Fruit fly (Drosophila melanogaster): ENCODE results near the gene E2f1.

The E2f1 gene

DNA sequence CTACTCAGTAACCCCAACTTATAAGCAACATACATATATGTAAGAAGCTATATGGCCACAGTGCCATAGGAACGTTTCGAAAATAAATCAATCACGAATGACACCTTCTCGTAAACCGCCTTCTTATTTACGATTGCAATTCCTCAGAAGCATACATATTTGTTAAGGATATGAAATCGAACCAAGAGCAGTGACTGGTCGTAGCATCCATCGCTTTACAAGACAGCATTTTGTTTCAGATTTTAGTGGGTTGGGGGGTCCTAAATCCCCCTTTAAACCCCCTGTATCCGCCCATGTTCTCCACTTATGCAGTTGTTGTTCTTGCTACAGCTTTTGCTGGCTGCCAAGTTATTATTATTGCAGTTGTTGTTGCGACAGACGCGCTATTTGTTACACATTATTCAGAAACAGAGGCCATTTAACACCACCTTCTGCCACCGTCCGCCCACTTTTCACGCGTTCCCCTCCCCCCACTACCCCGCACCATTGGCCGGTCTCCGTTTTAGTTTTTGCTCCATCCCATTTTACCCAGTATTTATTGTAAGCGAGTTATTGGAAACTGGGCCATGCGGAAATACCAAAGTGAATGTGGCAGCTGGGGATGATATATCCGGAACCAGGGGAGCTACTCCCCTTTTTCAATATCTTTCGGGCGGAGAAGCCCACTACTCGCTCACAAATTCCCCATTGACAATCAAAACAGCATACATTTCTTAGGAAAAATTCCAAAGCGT lies 58.5 kb downstream of the E2f1 start:
- peak; percentile 52; the same call in 2 of the 3 replicates for TF ChIP-seq eg (GFP tag; IDR thresholded peaks at IDR 0.05)
- 0 out of 2 replicates have a peak, but pooled peaks have one; percentile 11 for TF ChIP-seq Gug (GFP tag; IDR thresholded peaks at IDR 0.05)
- TF ChIP-seq Blimp-1 (GFP tag; optimal IDR thresholded peaks at IDR 0.05) = no peak
- no peak for TF ChIP-seq Met (GFP tag; optimal IDR thresholded peaks at IDR 0.05)
- 0 out of 3 replicates have a peak, but pooled peaks have one; percentile 32 for TF ChIP-seq CG6163 (GFP tag; IDR thresholded peaks at IDR 0.05)
- TF ChIP-seq CG8119 (GFP tag; IDR thresholded peaks at IDR 0.05) = 0 out of 3 replicates have a peak, but pooled peaks have one; percentile 13
- TF ChIP-seq pdm3 (GFP tag; optimal IDR thresholded peaks at IDR 0.05) = peak; percentile 13
- peak; percentile 14 for TF ChIP-seq dac (GFP tag; optimal IDR thresholded peaks at IDR 0.05)
- TF ChIP-seq OdsH (GFP tag; optimal IDR thresholded peaks at IDR 0.05) = peak; percentile 11
- no peak for TF ChIP-seq CG6792 (GFP tag; optimal IDR thresholded peaks at IDR 0.05)
- peak; percentile 12 for TF ChIP-seq CG4318 (GFP tag; optimal IDR thresholded peaks at IDR 0.05)
- TF ChIP-seq salr (GFP tag; optimal IDR thresholded peaks at IDR 0.05) = peak in 1 of 2 experiments; percentile 18
- TF ChIP-seq CG10631 (GFP tag; optimal IDR thresholded peaks at IDR 0.05) = peak; percentile 27
- peak; percentile 39 for TF ChIP-seq Hr4 (GFP tag; optimal IDR thresholded peaks at IDR 0.05)
- no peak for TF ChIP-seq CG8632 (GFP tag; optimal IDR thresholded peaks at IDR 0.05)
- peak; percentile 44; the same call in 1 of the 2 replicates for TF ChIP-seq CG15336 (GFP tag; IDR thresholded peaks at IDR 0.05)
- TF ChIP-seq Eip78C (GFP tag) = peak; percentile 24
- peak; percentile 0 for TF ChIP-seq CG6276 (GFP tag; optimal IDR thresholded peaks at IDR 0.05)
- TF ChIP-seq cyc (GFP tag; optimal IDR thresholded peaks at IDR 0.05) = no peak
- peak; percentile 67 for TF ChIP-seq CG32006 (GFP tag; optimal IDR thresholded peaks at IDR 0.05)
- TF ChIP-seq CG3032 (tag; optimal IDR thresholded peaks at IDR 0.05) = peak; percentile 9

DNA sequence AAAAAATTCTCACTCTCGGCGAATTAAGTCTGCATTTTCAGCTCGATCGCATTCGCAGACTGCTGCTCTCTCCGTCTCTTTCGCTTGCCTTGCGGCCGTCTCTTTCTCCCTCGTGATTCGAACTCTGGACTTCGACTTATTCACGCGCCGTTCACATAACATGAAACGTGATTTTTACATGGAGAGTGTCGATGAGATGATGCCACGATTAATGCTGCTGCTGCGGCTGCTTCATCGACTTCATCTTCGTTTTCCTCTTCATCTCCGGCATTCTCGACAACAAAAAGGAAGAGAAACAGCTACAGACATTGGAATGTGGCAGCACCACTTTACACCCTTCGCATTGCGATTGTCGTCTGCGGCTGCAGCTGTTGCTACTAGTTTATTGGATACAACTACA lies 61.0 kb downstream of the E2f1 start:
- peak; percentile 3 for TF ChIP-seq Met (GFP tag; optimal IDR thresholded peaks at IDR 0.05)
- peak; percentile 60 for TF ChIP-seq CG3919 (GFP tag; optimal IDR thresholded peaks at IDR 0.05)
- no peak for TF ChIP-seq achi (GFP tag; optimal IDR thresholded peaks at IDR 0.05)
- peak; percentile 12 for TF ChIP-seq CG3032 (tag; optimal IDR thresholded peaks at IDR 0.05)
- TF ChIP-seq CG8632 (GFP tag; optimal IDR thresholded peaks at IDR 0.05) = peak; percentile 1
- peak; percentile 23 for TF ChIP-seq CG11762 (GFP tag; optimal IDR thresholded peaks at IDR 0.05; ENCODE audit: insufficient read depth)
- peak in 1 of 2 experiments; percentile 44 for TF ChIP-seq salr (GFP tag; optimal IDR thresholded peaks at IDR 0.05)
- TF ChIP-seq eg (GFP tag; IDR thresholded peaks at IDR 0.05) = 0 out of 3 replicates have a peak, but pooled peaks have one; percentile 15
- TF ChIP-seq CG6808 (GFP tag; optimal IDR thresholded peaks at IDR 0.05) = peak; percentile 82
- TF ChIP-seq CG1621 (tag; optimal IDR thresholded peaks at IDR 0.05) = peak; percentile 83
- TF ChIP-seq CG16779 (tag; optimal IDR thresholded peaks at IDR 0.05) = peak; percentile 39
- TF ChIP-seq CG34406 (GFP tag; optimal IDR thresholded peaks at IDR 0.05) = no peak
- TF ChIP-seq CG31627 (GFP tag; optimal IDR thresholded peaks at IDR 0.05) = no peak
- peak; percentile 51 for TF ChIP-seq CG7368 (GFP tag; optimal IDR thresholded peaks at IDR 0.05)
- TF ChIP-seq fd85E (GFP tag; optimal IDR thresholded peaks at IDR 0.05) = peak; percentile 48
- no peak for TF ChIP-seq fkh (GFP tag; optimal IDR thresholded peaks at IDR 0.05)
- TF ChIP-seq CG11294 (GFP tag; IDR thresholded peaks at IDR 0.05) = no peak
- TF ChIP-seq Sox14 (GFP tag; optimal IDR thresholded peaks at IDR 0.05) = peak; percentile 30
- no peak for TF ChIP-seq acj6 (GFP tag; optimal IDR thresholded peaks at IDR 0.05)
- TF ChIP-seq Eip78C (GFP tag) = peak; percentile 69
- TF ChIP-seq Lpt (GFP tag; optimal IDR thresholded peaks at IDR 0.05) = peak; percentile 38
- TF ChIP-seq CG6163 (GFP tag; IDR thresholded peaks at IDR 0.05) = peak; percentile 60; the same call in 1 of the 3 replicates
- no peak for TF ChIP-seq CG32006 (GFP tag; optimal IDR thresholded peaks at IDR 0.05)
- TF ChIP-seq CG15336 (GFP tag; IDR thresholded peaks at IDR 0.05) = peak; percentile 24; the same call in 1 of the 2 replicates
- peak; percentile 88 for TF ChIP-seq CG6854 (GFP tag; optimal IDR thresholded peaks at IDR 0.05)
- TF ChIP-seq CG9139 (GFP tag; optimal IDR thresholded peaks at IDR 0.05) = peak; percentile 86
- peak; percentile 60 for TF ChIP-seq net (GFP tag; optimal IDR thresholded peaks at IDR 0.05)
- TF ChIP-seq svp (GFP tag) = peak; percentile 78
- peak; percentile 60 for TF ChIP-seq spab (GFP tag; optimal IDR thresholded peaks at IDR 0.05)
- TF ChIP-seq Eip75B (GFP tag; optimal IDR thresholded peaks at IDR 0.05) = peak; percentile 4
- peak; percentile 76 for TF ChIP-seq CG6276 (GFP tag; optimal IDR thresholded peaks at IDR 0.05)
- TF ChIP-seq Sox102F (GFP tag; optimal IDR thresholded peaks at IDR 0.05) = peak; percentile 21
- TF ChIP-seq Blimp-1 (GFP tag; optimal IDR thresholded peaks at IDR 0.05) = peak; percentile 49
- no peak for TF ChIP-seq lz (GFP tag; optimal IDR thresholded peaks at IDR 0.05)
- peak; percentile 74 for TF ChIP-seq dsx (GFP tag; optimal IDR thresholded peaks at IDR 0.05; ENCODE audit: poor library complexity, severe bottlenecking)
- TF ChIP-seq fd59A (GFP tag; optimal IDR thresholded peaks at IDR 0.05) = no peak
- TF ChIP-seq Ets96B (tag; optimal IDR thresholded peaks at IDR 0.05) = no peak

Measured in whole organism, prepupa.